Worm (Caenorhabditis elegans): ENCODE data around the gene Y53G8AM.8.

The Y53G8AM.8 gene

ce11 chrIII:3255023-3255422 lies 23.5 kb downstream of the Y53G8AM.8 start:
- no peak for TF ChIP-seq egl-27 (tag; optimal IDR thresholded peaks at IDR 0.05)
- TF ChIP-seq nhr-23 (tag; optimal IDR thresholded peaks at IDR 0.05), result no peak
- TF ChIP-seq lin-13 (GFP tag; optimal IDR thresholded peaks at IDR 0.05), result no peak

- TF ChIP-seq ztf-11 (tag; optimal IDR thresholded peaks at IDR 0.05) (no peak), elt-1 (tag; optimal IDR thresholded peaks at IDR 0.05) (no peak), sma-9 (GFP tag; optimal IDR thresholded peaks at IDR 0.05) (peak; percentile 63), sma-9 (tag; optimal IDR thresholded peaks at IDR 0.05) (no peak), unc-55 (GFP tag; optimal IDR thresholded peaks at IDR 0.05) (no peak), gmeb-1 (tag; optimal IDR thresholded peaks at IDR 0.05) (peak; percentile 1), nhr-12 (tag; optimal IDR thresholded peaks at IDR 0.05) (no peak), ZK546.5 (tag; optimal IDR thresholded peaks at IDR 0.05) (no peak), fos-1 (tag; optimal IDR thresholded peaks at IDR 0.05) (peak; percentile 90), lin-39 (tag; optimal IDR thresholded peaks at IDR 0.05) (no peak), nhr-21 (tag; optimal IDR thresholded peaks at IDR 0.05) (no peak), egl-27 (tag; optimal IDR thresholded peaks at IDR 0.05) (peak; percentile 37), snpc-4 (tag; optimal IDR thresholded peaks at IDR 0.05) (no peak)
Measured at ce11 chrIII:3253736-3254135, 24.8 kb downstream of the Y53G8AM.8 start.

ce11 chrIII:3253043-3253442 lies 25.5 kb downstream of the Y53G8AM.8 start, which contains the start of gene Y53G8AL.3:
Y53G8AL.3 (minus strand) TSS chrIII:3253143.
- TF ChIP-seq peb-1 (tag; optimal IDR thresholded peaks at IDR 0.05) (no peak), R02D3.7 (tag; optimal IDR thresholded peaks at IDR 0.05) (no peak), C34F6.9 (tag; optimal IDR thresholded peaks at IDR 0.05) (no peak), zag-1 (tag; optimal IDR thresholded peaks at IDR 0.05) (no peak), mbf-1 (tag; optimal IDR thresholded peaks at IDR 0.05) (no peak), lin-39 (tag; optimal IDR thresholded peaks at IDR 0.05) (no peak), ztf-4 (tag; optimal IDR thresholded peaks at IDR 0.05) (no peak), nhr-23 (tag; optimal IDR thresholded peaks at IDR 0.05) (no peak), mdl-1 (tag; optimal IDR thresholded peaks at IDR 0.05) (no peak), alr-1 (tag; optimal IDR thresholded peaks at IDR 0.05) (no peak), nhr-11 (tag; optimal IDR thresholded peaks at IDR 0.05) (no peak)

ce11 chrIII:3250596-3251112 lies 27.9 kb downstream of the Y53G8AM.8 start, which contains the start of gene Y53G8AL.4:
Y53G8AL.4 (minus strand) TSS chrIII:3250646.
- TF ChIP-seq nhr-10 (tag; optimal IDR thresholded peaks at IDR 0.05), result no peak
- no peak for TF ChIP-seq nhr-12 (tag; optimal IDR thresholded peaks at IDR 0.05)
- TF ChIP-seq C34F6.9 (tag; optimal IDR thresholded peaks at IDR 0.05), result no peak
- TF ChIP-seq aly-2 (tag; optimal IDR thresholded peaks at IDR 0.05), result no peak
- TF ChIP-seq dmd-4 (tag; optimal IDR thresholded peaks at IDR 0.05), result no peak
- TF ChIP-seq ztf-1 (GFP tag; conservative IDR thresholded peaks at IDR 0.05), result no peak
- TF ChIP-seq ZK546.5 (tag; optimal IDR thresholded peaks at IDR 0.05), result no peak
- no peak for TF ChIP-seq skn-1 (tag; optimal IDR thresholded peaks at IDR 0.05)
- TF ChIP-seq nhr-21 (tag; optimal IDR thresholded peaks at IDR 0.05), result no peak
- no peak for TF ChIP-seq nhr-23 (tag; optimal IDR thresholded peaks at IDR 0.05)
- no peak for TF ChIP-seq nhr-11 (tag; optimal IDR thresholded peaks at IDR 0.05)
- TF ChIP-seq lsy-2 (tag; optimal IDR thresholded peaks at IDR 0.05), result no peak

- TF ChIP-seq lin-39 (tag; optimal IDR thresholded peaks at IDR 0.05) (no peak), sma-3 (GFP tag; optimal IDR thresholded peaks at IDR 0.05) (peak; percentile 16), R02D3.7 (tag; optimal IDR thresholded peaks at IDR 0.05) (no peak), ztf-11 (tag; optimal IDR thresholded peaks at IDR 0.05) (no peak), Y55F3AM.14 (GFP tag; optimal IDR thresholded peaks at IDR 0.05) (peak; percentile 30), unc-55 (GFP tag; optimal IDR thresholded peaks at IDR 0.05) (peak; percentile 7), blmp-1 (tag; optimal IDR thresholded peaks at IDR 0.05; ENCODE audit: insufficient read depth) (no peak)
Measured at ce11 chrIII:3249038-3249420, 29.5 kb downstream of the Y53G8AM.8 start.

Measured in whole organism, L2 larva.